Worm (Caenorhabditis elegans) whole organism, L4 larva: ENCODE measurements around the gene brc-2.

Experiments
- aha-1 ChIP-seq: fragments of 150-350 bp; peaks from one replicate; lab custom pipeline; 2014; ENCODE audit warnings: missing biosample characterization, missing genetic modification characterization
- egl-43 ChIP-seq: fragments of 200-800 bp; sonication (Bioruptor generic); IDR thresholded peaks from 2 replicates; pipeline ENCODE4 v1.3.6; 2022; ENCODE audit warnings: missing genetic modification reagents, missing genetic modification characterization, missing compliant biosample characterization
- spr-3 ChIP-seq: fragments of 200-800 bp; sonication (Bioruptor generic); optimal IDR thresholded peaks from 2 replicates; lab custom pipeline; 2018; ENCODE audit warnings: mild to moderate bottlenecking, missing genetic modification characterization, missing compliant biosample characterization
- zip-11 ChIP-seq: fragments of 200-800 bp; sonication (Bioruptor generic); IDR thresholded peaks from 2 replicates; pipeline ENCODE4 v1.3.6; 2022; ENCODE audit warnings: missing genetic modification characterization, missing compliant biosample characterization

The brc-2 gene

ce11 chrIII:6856709-6857108, 46.2 kb downstream of the brc-2 start, which contains the start of gene zak-1:
Gene zak-1, minus strand, starts transcription at chrIII:6856809.
- no peak for TF ChIP-seq spr-3
- no peak for TF ChIP-seq zip-11 (GFP tag; lab: Robert Waterston, UW)
- TF ChIP-seq egl-43 (GFP tag; lab: Robert Waterston, UW), result no peak
- TF ChIP-seq aha-1, result peak; percentile 67
